Worm (Caenorhabditis elegans) whole organism, L4 larva: ENCODE measurements around the gene flp-21.

Experiments
- F10B5.3 ChIP-seq: sonication (generic microtip); optimal IDR thresholded peaks from 2 replicates; lab custom pipeline; 2016; ENCODE audit warnings: mild to moderate bottlenecking, missing genetic modification characterization, missing compliant biosample characterization
- F49E8.2 ChIP-seq: sonication (generic microtip); optimal IDR thresholded peaks from 2 replicates; lab custom pipeline; 2016; ENCODE audit warnings: missing compliant biosample characterization, mild to moderate bottlenecking, missing genetic modification characterization, borderline replicate concordance
- T20F7.1 ChIP-seq: fragments of 200-800 bp; sonication (Bioruptor generic); optimal IDR thresholded peaks from 2 replicates; lab custom pipeline; 2018; ENCODE audit warnings: mild to moderate bottlenecking, missing genetic modification characterization, missing compliant biosample characterization
- Y5F2A.4 ChIP-seq: fragments of 200-800 bp; sonication (Bioruptor generic); optimal IDR thresholded peaks from 2 replicates; lab custom pipeline; 2018; ENCODE audit warnings: mild to moderate bottlenecking, missing genetic modification characterization, missing compliant biosample characterization
- Y75B8A.6 ChIP-seq: fragments of 200-800 bp; sonication (Bioruptor generic); IDR thresholded peaks from 2 replicates; pipeline ENCODE4 v1.3.6; 2022; ENCODE audit warnings: missing genetic modification reagents, missing genetic modification characterization, missing compliant biosample characterization
- ZK546.5 ChIP-seq, 2 experiments: sonication (generic microtip); optimal IDR thresholded peaks; 2 replicates each; lab custom pipeline; 2017; ENCODE audit warnings: missing biosample characterization in 2 of 2, missing genetic modification characterization in 2 of 2
- aha-1 ChIP-seq: fragments of 150-350 bp; peaks from one replicate; lab custom pipeline; 2014; ENCODE audit warnings: missing biosample characterization, missing genetic modification characterization
- ama-1 ChIP-seq: fragments of 150-350 bp; optimal IDR thresholded peaks from 2 replicates; lab custom pipeline; 2014; ENCODE audit warnings: inconsistent platforms, mixed read lengths
- ceh-28 ChIP-seq: fragments of 150-350 bp; optimal IDR thresholded peaks from 2 replicates; lab custom pipeline; 2014; ENCODE audit warnings: missing biosample characterization, missing genetic modification reagents, missing genetic modification characterization
- ctbp-1 ChIP-seq: fragments of 200-800 bp; sonication (Bioruptor generic); IDR thresholded peaks from 2 replicates; pipeline ENCODE4 v1.3.6; 2022; ENCODE audit warnings: missing genetic modification reagents, missing genetic modification characterization, missing compliant biosample characterization
- daf-16 ChIP-seq, 3 experiments: sonication (generic microtip); optimal IDR thresholded peaks; 2 replicates each; lab custom pipeline; 2016 to 2017; ENCODE audit warnings: missing genetic modification characterization in 3 of 3, missing genetic modification reagents in 3 of 3, mild to moderate bottlenecking in 2 of 3, missing compliant biosample characterization in 2 of 3, missing biosample characterization in 1 of 3, moderate library complexity in 1 of 3
- dmd-6 ChIP-seq: fragments of 200-800 bp; sonication (Bioruptor generic); IDR thresholded peaks from 2 replicates; pipeline ENCODE4 v1.3.6; 2022; ENCODE audit warnings: missing genetic modification reagents, missing genetic modification characterization, missing compliant biosample characterization
- duxl-1 ChIP-seq: sonication (generic microtip); optimal IDR thresholded peaks from 2 replicates; lab custom pipeline; 2016; ENCODE audit warnings: mild to moderate bottlenecking, missing genetic modification characterization, moderate library complexity, missing compliant biosample characterization; ENCODE audit not compliant: poor library complexity
- fkh-10 ChIP-seq: fragments of 150-350 bp; optimal IDR thresholded peaks from 2 replicates; lab custom pipeline; 2014; ENCODE audit warnings: missing biosample characterization, missing genetic modification reagents, missing genetic modification characterization
- hif-1 ChIP-seq, 2 experiments: sonication (generic microtip); optimal IDR thresholded peaks; 2 replicates each; lab custom pipeline; 2016 to 2017; ENCODE audit warnings: missing compliant biosample characterization in 2 of 2, missing genetic modification characterization in 2 of 2, missing genetic modification reagents in 2 of 2, missing genotype in 2 of 2, mild to moderate bottlenecking in 1 of 2
- hlh-30 ChIP-seq: sonication (generic microtip); optimal IDR thresholded peaks from 2 replicates; lab custom pipeline; 2017; ENCODE audit warnings: antibody characterized with exemption, mild to moderate bottlenecking, missing genetic modification characterization, missing compliant biosample characterization; ENCODE audit not compliant: insufficient read depth
- hmg-1.1 ChIP-seq: fragments of 200-800 bp; sonication (Bioruptor generic); IDR thresholded peaks from 2 replicates; pipeline ENCODE4 v1.3.6; 2022; ENCODE audit warnings: missing genetic modification reagents, missing genetic modification characterization, missing compliant biosample characterization
- lin-1 ChIP-seq: fragments of 200-800 bp; sonication (Bioruptor generic); IDR thresholded peaks from 2 replicates; pipeline ENCODE4 v1.3.6; 2022; ENCODE audit warnings: missing genetic modification reagents, missing genetic modification characterization, missing compliant biosample characterization
- lin-13 ChIP-seq: fragments of 150-350 bp; optimal IDR thresholded peaks from 2 replicates; lab custom pipeline; 2014; ENCODE audit warnings: missing biosample characterization, missing genetic modification reagents, missing genetic modification characterization
- lin-29 ChIP-seq: fragments of 200-800 bp; sonication (Bioruptor generic); IDR thresholded peaks from 2 replicates; pipeline ENCODE4 v1.3.6; 2022; ENCODE audit warnings: missing genetic modification reagents, missing genetic modification characterization, missing compliant biosample characterization
- lin-38 ChIP-seq: fragments of 200-800 bp; sonication (Bioruptor generic); IDR thresholded peaks from 2 replicates; pipeline ENCODE4 v1.3.6; 2022; ENCODE audit warnings: missing genetic modification reagents, missing genetic modification characterization, missing compliant biosample characterization
- mdl-1 ChIP-seq, 2 experiments: fragments of 150-350 bp in 1 of 2; sonication (generic microtip) in 1 of 2; optimal IDR thresholded peaks; 2 replicates each; lab custom pipeline; 2014 to 2017; ENCODE audit warnings: missing biosample characterization in 2 of 2, missing genetic modification characterization in 2 of 2
- mep-1 ChIP-seq: fragments of 150-350 bp; sonication (generic microtip); optimal IDR thresholded peaks from 3 replicates; lab custom pipeline; 2014; ENCODE audit warnings: missing biosample characterization, missing genetic modification characterization
- mxl-2 ChIP-seq: fragments of 200-800 bp; sonication (Bioruptor generic); conservative IDR thresholded peaks from 2 replicates; pipeline ENCODE4 v1.3.6; 2022; ENCODE audit warnings: missing genetic modification reagents, missing genetic modification characterization, missing compliant biosample characterization
- mxl-3 ChIP-seq: fragments of 200-800 bp; sonication (Bioruptor generic); optimal IDR thresholded peaks from 2 replicates; lab custom pipeline; 2018; ENCODE audit warnings: mild to moderate bottlenecking, missing genetic modification characterization, missing compliant biosample characterization
- nhr-28 ChIP-seq: fragments of 150-350 bp; optimal IDR thresholded peaks from 2 replicates; lab custom pipeline; 2014; ENCODE audit warnings: missing biosample characterization, missing genetic modification characterization
- nhr-48 ChIP-seq: sonication (generic microtip); optimal IDR thresholded peaks from 2 replicates; lab custom pipeline; 2016; ENCODE audit warnings: mild to moderate bottlenecking, missing genetic modification characterization, missing compliant biosample characterization
- php-3 ChIP-seq: fragments of 200-800 bp; sonication (Bioruptor generic); IDR thresholded peaks from 2 replicates; pipeline ENCODE4 v1.3.6; 2022; ENCODE audit warnings: missing genetic modification reagents, missing genetic modification characterization, missing compliant biosample characterization
- pqm-1 ChIP-seq: sonication (generic microtip); optimal IDR thresholded peaks from 2 replicates; lab custom pipeline; 2017; ENCODE audit warnings: missing biosample characterization, missing genetic modification characterization
- rbr-2 ChIP-seq: sonication (generic microtip); optimal IDR thresholded peaks from 2 replicates; lab custom pipeline; 2016; ENCODE audit warnings: missing genotype, missing genetic modification characterization, missing compliant biosample characterization
- snpc-1.2 ChIP-seq: fragments of 200-800 bp; sonication (Bioruptor generic); IDR thresholded peaks from 2 replicates; pipeline ENCODE4 v1.3.6; 2022; ENCODE audit warnings: missing genetic modification reagents, missing genetic modification characterization, missing compliant biosample characterization
- tag-97 ChIP-seq: fragments of 200-800 bp; sonication (Bioruptor generic); IDR thresholded peaks from 2 replicates; pipeline ENCODE4 v1.3.6; 2022; ENCODE audit warnings: missing genetic modification characterization, missing compliant biosample characterization
- unc-62 ChIP-seq, 3 experiments: fragments of 150-350 bp in 1 of 3; sonication (generic microtip); optimal IDR thresholded peaks in 2 of 3; peaks in 1 of 3; 1 replicate in 1 of 3; 2 replicates in 2 of 3; lab custom pipeline; 2014 to 2017; ENCODE audit warnings: missing biosample characterization in 3 of 3, missing genetic modification characterization in 3 of 3, missing genetic modification reagents in 3 of 3, missing genotype in 1 of 3
- zfp-3 ChIP-seq: fragments of 200-800 bp; sonication (Bioruptor generic); conservative IDR thresholded peaks from 2 replicates; pipeline ENCODE4 v1.3.6; 2022; ENCODE audit warnings: missing genetic modification reagents, missing genetic modification characterization, missing compliant biosample characterization
- zip-11 ChIP-seq: fragments of 200-800 bp; sonication (Bioruptor generic); IDR thresholded peaks from 2 replicates; pipeline ENCODE4 v1.3.6; 2022; ENCODE audit warnings: missing genetic modification characterization, missing compliant biosample characterization
- ztf-7 ChIP-seq: fragments of 150-350 bp; optimal IDR thresholded peaks from 2 replicates; lab custom pipeline; 2014; ENCODE audit warnings: missing biosample characterization, missing genetic modification characterization

Gene flp-21

DNA sequence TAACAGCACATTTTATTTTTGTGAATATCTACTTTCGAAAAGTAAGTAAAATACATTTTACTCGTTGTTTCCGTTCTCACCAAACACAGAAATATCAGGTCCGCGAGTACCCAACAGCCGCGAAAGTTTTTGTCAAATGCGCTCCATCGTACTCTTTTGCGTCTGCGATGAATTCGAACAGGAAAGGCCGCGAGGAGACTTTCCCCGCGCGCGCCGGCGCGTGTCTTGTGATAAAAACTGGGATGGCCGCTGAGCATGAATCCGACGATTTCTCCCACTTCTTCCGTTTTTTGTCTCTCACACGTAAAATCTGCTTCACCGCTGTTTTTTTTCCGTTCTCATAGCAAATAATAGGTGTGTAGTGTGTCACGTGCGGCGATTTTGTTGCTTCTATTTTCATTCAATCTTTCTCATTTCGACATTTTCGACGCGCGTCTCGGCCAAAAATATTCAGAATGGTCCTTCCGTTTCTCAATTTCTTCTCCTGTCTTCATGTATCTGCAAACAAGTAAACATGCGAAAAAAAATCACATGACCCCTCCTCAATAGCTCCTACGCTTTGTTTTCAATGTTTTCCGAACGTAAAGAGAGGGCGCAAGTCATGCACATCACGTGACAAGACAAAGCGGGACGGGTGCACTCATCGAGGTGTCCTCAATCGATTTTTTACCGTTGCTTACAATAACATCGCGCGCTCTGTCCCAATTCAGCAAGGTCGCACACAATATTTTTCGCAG, 11.1 kb downstream of the flp-21 start, which contains the start of gene uvs-1 (continued):
- peak; percentile 46 to 80 for TF ChIP-seq mdl-1 (tag; optimal IDR thresholded peaks at IDR 0.05; lab: Kevin White, UChicago)
- TF ChIP-seq daf-16 (GFP tag; optimal IDR thresholded peaks at IDR 0.05; lab: Kevin White, UChicago), result peak in 1 of 2 experiments; percentile 69
- TF ChIP-seq daf-16 (tag; optimal IDR thresholded peaks at IDR 0.05; lab: Kevin White, UChicago), result peak; percentile 81
- TF ChIP-seq mep-1 (tag; lab: Kevin White, UChicago), result peak; percentile 8
- no peak for TF ChIP-seq lin-13
- peak; percentile 61 for TF ChIP-seq nhr-28

DNA sequence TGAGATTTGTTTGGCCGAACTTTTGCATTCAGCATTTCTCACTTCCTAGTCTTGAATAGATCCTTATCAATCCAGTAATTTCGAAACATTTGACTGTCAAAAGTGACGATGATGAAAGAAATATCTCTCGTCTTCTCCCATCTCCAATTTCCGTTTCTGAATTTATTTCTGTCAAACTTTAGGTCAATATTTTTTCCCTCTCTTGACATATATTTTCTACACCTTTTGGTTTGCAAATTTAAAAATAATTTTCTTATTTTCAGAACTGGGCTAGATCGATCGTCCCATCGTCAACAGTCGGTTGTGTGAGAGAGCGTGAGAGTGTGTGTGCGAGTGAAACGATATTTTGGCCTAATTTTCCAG, 11.6 kb downstream of the flp-21 start, which contains the start of gene xpo-1:
Gene xpo-1, plus strand, starts transcription at position 264 of the 363 bp plus-strand sequence.
- TF ChIP-seq lin-38 (GFP tag; lab: Robert Waterston, UW), result no peak
- TF ChIP-seq lin-29 (GFP tag; lab: Robert Waterston, UW), result no peak
- no peak for TF ChIP-seq T20F7.1 (GFP tag; lab: Kevin White, UChicago)
- TF ChIP-seq nhr-48 (tag; lab: Kevin White, UChicago), result no peak
- no peak for TF ChIP-seq zip-11

DNA sequence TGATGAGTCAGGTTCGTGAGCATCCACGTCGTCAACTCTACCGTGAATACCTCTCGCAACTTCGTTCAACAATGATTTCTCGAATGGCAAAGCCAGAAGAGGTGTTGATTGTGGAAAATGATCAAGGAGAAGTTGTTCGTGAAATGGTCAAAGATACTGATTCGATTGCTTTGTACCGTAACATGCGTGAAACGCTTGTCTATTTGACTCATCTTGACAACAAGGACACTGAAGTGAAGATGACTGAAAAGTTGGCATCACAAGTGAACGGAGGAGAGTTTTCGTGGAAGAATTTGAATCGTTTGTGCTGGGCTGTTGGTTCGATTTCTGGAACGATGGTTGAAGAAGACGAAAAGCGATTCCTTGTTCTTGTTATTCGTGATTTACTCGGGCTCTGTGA, 13.5 kb downstream of the flp-21 start:
- TF ChIP-seq mxl-3 (GFP tag; lab: Kevin White, UChicago) (no peak), php-3 (GFP tag; lab: Robert Waterston, UW) (no peak), T20F7.1 (GFP tag; lab: Kevin White, UChicago) (no peak), aha-1 (tag; lab: Kevin White, UChicago) (peak; percentile 84), unc-62 (GFP tag; optimal IDR thresholded peaks at IDR 0.05 in 1 of 2; lab: Kevin White, UChicago) (peak in 1 of 2 experiments; percentile 66), unc-62 (tag; optimal IDR thresholded peaks at IDR 0.05; lab: Kevin White, UChicago) (no peak), rbr-2 (tag; lab: Kevin White, UChicago) (no peak), lin-38 (GFP tag; lab: Robert Waterston, UW) (no peak)

DNA sequence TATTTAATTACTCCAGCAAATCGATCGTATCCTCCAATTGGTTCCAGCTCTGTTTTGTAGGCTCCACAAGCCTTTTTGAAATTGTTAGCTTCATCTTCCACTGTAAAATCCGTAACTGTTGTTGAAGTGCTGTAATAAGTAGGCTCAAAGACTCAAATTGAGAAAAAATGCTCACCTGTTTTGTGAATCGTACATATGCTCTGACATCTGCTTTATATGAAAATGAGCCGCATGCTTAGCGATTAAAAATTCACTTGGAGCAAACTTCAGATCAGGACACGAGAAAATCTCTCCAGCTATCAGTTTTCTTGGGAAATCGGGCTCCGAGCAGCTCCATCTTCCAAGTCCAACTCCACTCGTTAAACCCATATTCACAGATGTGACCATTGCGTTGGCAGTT, 15.3 kb downstream of the flp-21 start:
- TF ChIP-seq F49E8.2 (tag; lab: Kevin White, UChicago), result no peak
- peak in 1 of 2 experiments; percentile 77 for TF ChIP-seq unc-62 (GFP tag; optimal IDR thresholded peaks at IDR 0.05 in 1 of 2; lab: Kevin White, UChicago)
- TF ChIP-seq unc-62 (tag; optimal IDR thresholded peaks at IDR 0.05; lab: Kevin White, UChicago), result no peak

DNA sequence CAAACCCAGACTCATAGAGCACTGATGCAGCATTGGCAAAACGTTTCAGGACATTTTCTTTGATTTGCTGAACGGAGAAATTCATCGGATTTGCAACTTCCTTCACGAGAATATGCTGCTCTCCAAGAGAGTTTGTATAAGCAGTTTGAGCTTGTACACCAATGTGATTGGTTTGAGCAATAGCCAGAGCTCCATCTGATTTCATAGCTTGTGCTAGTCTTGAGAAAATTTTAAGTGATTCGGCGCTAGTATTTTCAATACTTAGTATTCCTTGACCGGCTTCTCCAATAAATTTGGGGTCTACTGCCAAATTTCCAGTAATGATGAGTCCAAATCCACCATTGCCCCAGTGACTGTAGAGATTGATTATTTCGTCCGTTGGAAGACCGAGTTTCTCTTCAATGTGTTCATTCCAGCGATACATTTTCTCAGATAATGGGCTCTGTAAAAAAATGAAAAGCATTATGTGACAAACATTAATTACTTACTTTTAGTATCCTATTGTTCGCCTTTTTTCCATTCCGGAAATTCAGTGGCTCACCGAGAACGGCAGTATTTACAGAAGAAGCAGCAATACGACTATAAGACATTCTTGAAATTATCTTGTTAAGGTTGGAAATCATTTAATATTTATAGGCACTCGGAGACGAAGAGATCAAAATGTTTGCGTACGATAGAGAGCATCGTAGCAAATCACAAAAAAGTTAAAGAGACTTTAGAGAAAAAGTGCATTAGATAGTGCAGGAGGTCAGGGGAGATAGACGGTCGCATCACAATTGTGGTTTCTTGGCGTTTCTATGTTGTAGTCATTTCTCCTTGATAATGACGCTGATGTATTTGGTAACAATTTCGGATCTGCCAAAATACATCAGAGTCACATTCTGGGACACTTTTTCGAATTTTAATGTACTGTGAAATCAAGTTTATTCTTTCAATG, 16.4 kb downstream of the flp-21 start, which contains the start of gene ZK742.3:
Gene ZK742.3, minus strand, starts transcription at position 593 of the 937 bp plus-strand sequence.
- TF ChIP-seq mxl-2 (GFP tag; lab: Robert Waterston, UW) (no peak), ama-1 (lab: Kevin White, UChicago) (no peak), Y5F2A.4 (GFP tag; lab: Kevin White, UChicago) (no peak), nhr-48 (tag; lab: Kevin White, UChicago) (no peak), fkh-10 (GFP tag; lab: Kevin White, UChicago) (no peak), hlh-30 (peak; percentile 9), ZK546.5 (tag; optimal IDR thresholded peaks at IDR 0.05; lab: Kevin White, UChicago) (no peak), duxl-1 (no peak), ceh-28 (tag; lab: Kevin White, UChicago) (no peak), tag-97 (GFP tag; lab: Robert Waterston, UW) (no peak), ztf-7 (tag; lab: Kevin White, UChicago) (no peak), zfp-3 (no peak), F10B5.3 (tag; lab: Kevin White, UChicago) (no peak), mep-1 (tag; lab: Kevin White, UChicago) (peak; percentile 7), hmg-1.1 (GFP tag; lab: Robert Waterston, UW) (no peak), hif-1 (tag; optimal IDR thresholded peaks at IDR 0.05; lab: Kevin White, UChicago) (no peak), rbr-2 (tag; lab: Kevin White, UChicago) (no peak), T20F7.1 (GFP tag; lab: Kevin White, UChicago) (no peak), Y75B8A.6 (no peak), php-3 (GFP tag; lab: Robert Waterston, UW) (0 out of 2 replicates have a peak, but pooled peaks have one; percentile 9), mdl-1 (tag; optimal IDR thresholded peaks at IDR 0.05; lab: Kevin White, UChicago) (no peak), lin-1 (no peak), ctbp-1 (no peak), dmd-6 (peak; percentile 71), snpc-1.2 (GFP tag; lab: Robert Waterston, UW) (no peak), daf-16 (GFP tag; optimal IDR thresholded peaks at IDR 0.05; lab: Kevin White, UChicago) (no peak), daf-16 (tag; optimal IDR thresholded peaks at IDR 0.05; lab: Kevin White, UChicago) (peak; percentile 40), pqm-1 (tag; lab: Kevin White, UChicago) (peak; percentile 50)
